Fruit fly (Drosophila melanogaster) whole organism, embryonic: ENCODE measurements around the gene SmydA-9.

ENCODE experiments used
- CG10543 ChIP-seq: fragments of 200-800 bp; sonication (Bioruptor generic); optimal IDR thresholded peaks from 3 replicates; lab custom pipeline; 2017; ENCODE audit warnings: missing biosample characterization, mild to moderate bottlenecking, missing genetic modification characterization, moderate library complexity
- CG13287 ChIP-seq: fragments of 200-800 bp; sonication (Bioruptor generic); IDR thresholded peaks from 2 replicates; pipeline ENCODE4 v1.3.6; 2022; ENCODE audit warnings: missing biosample characterization, missing genetic modification characterization; ENCODE audit not compliant: partially characterized antibody
- CG15479 ChIP-seq: fragments of 200-800 bp; sonication (Bioruptor generic); optimal IDR thresholded peaks from 3 replicates; lab custom pipeline; 2019; ENCODE audit warnings: missing biosample characterization, mild to moderate bottlenecking, missing genetic modification characterization, moderate library complexity
- CG15696 ChIP-seq: fragments of 200-800 bp; sonication (Bioruptor generic); optimal IDR thresholded peaks from 2 replicates; lab custom pipeline; 2019; ENCODE audit warnings: missing biosample characterization, mild to moderate bottlenecking, missing genetic modification characterization, moderate library complexity
- CG18262 ChIP-seq: fragments of 200-800 bp; optimal IDR thresholded peaks from 3 replicates; lab custom pipeline; 2019; ENCODE audit warnings: missing biosample characterization, mild to moderate bottlenecking, missing genetic modification characterization, moderate library complexity
- CG1832 ChIP-seq: fragments of 200-800 bp; sonication (Bioruptor generic); optimal IDR thresholded peaks from 2 replicates; lab custom pipeline; 2017; ENCODE audit warnings: missing biosample characterization, mild to moderate bottlenecking, missing genetic modification characterization, inconsistent platforms
- CG2712 ChIP-seq: fragments of 200-800 bp; optimal IDR thresholded peaks from 3 replicates; lab custom pipeline; 2019; ENCODE audit warnings: missing biosample characterization, mild to moderate bottlenecking, missing genetic modification characterization, moderate library complexity
- CG3163 ChIP-seq: fragments of 200-800 bp; sonication (Bioruptor generic); optimal IDR thresholded peaks from 3 replicates; lab custom pipeline; 2016; ENCODE audit warnings: missing biosample characterization, missing genetic modification characterization
- CG34376 ChIP-seq: fragments of 200-800 bp; sonication (Bioruptor generic); optimal IDR thresholded peaks from 2 replicates; lab custom pipeline; 2018; ENCODE audit warnings: missing biosample characterization, mild to moderate bottlenecking, missing genetic modification characterization
- CG5180 ChIP-seq: fragments of 200-800 bp; sonication (Bioruptor generic); optimal IDR thresholded peaks from 3 replicates; lab custom pipeline; 2017; ENCODE audit warnings: missing biosample characterization, missing genetic modification characterization, mild to moderate bottlenecking, moderate library complexity, missing genetic modification reagents
- CG8924 ChIP-seq: fragments of 200-800 bp; optimal IDR thresholded peaks from 3 replicates; lab custom pipeline; 2019; ENCODE audit warnings: missing biosample characterization, mild to moderate bottlenecking, missing genetic modification characterization, moderate library complexity
- E2f1 ChIP-seq: fragments of 200-800 bp; sonication (Bioruptor generic); IDR thresholded peaks from 2 replicates; pipeline ENCODE4 v1.3.6; 2022; ENCODE audit warnings: missing biosample characterization, missing genetic modification characterization
- Eip74EF ChIP-seq, 2 experiments: fragments of 200-800 bp in 1 of 2; fragments of >200 bp in 1 of 2; sonication (Bioruptor generic) in 1 of 2; optimal IDR thresholded peaks; 2 replicates each; lab custom pipeline; 2017 to 2019; ENCODE audit warnings: missing biosample characterization in 2 of 2, missing genetic modification characterization in 2 of 2, mild to moderate bottlenecking in 1 of 2, moderate library complexity in 1 of 2
- Elba2 ChIP-seq: fragments of 200-800 bp; sonication (Bioruptor generic); optimal IDR thresholded peaks from 3 replicates; lab custom pipeline; 2016; ENCODE audit warnings: missing biosample characterization, missing genetic modification characterization
- Nf-YB ChIP-seq: fragments of 200-800 bp; sonication (Bioruptor generic); optimal IDR thresholded peaks from 3 replicates; lab custom pipeline; 2019; ENCODE audit warnings: missing biosample characterization, mild to moderate bottlenecking, missing genetic modification characterization, moderate library complexity
- Pdp1 ChIP-seq, 2 experiments: fragments of 200-800 bp; sonication (Bioruptor generic); optimal IDR thresholded peaks; 3 replicates each; lab custom pipeline; 2016; ENCODE audit warnings: missing biosample characterization in 2 of 2, missing genetic modification characterization in 2 of 2, mild to moderate bottlenecking in 1 of 2, moderate library complexity in 1 of 2
- Trl ChIP-seq, 3 experiments: fragments of >200 bp in 2 of 3; fragments of 200-800 bp in 1 of 3; sonication (Bioruptor generic) in 1 of 3; optimal IDR thresholded peaks; 2 replicates in 1 of 3; 3 replicates in 2 of 3; lab custom pipeline; 2016 to 2017; ENCODE audit warnings: missing biosample characterization in 1 of 3, missing genetic modification characterization in 1 of 3
- bcd ChIP-seq: fragments of 200-800 bp; sonication (Bioruptor generic); optimal IDR thresholded peaks from 2 replicates; lab custom pipeline; 2017; ENCODE audit warnings: missing biosample characterization, mild to moderate bottlenecking, missing genetic modification characterization
- bsh ChIP-seq, 2 experiments: fragments of 200-800 bp; sonication (Bioruptor generic); optimal IDR thresholded peaks; 2 replicates each; lab custom pipeline; 2017 to 2018; ENCODE audit warnings: mild to moderate bottlenecking in 2 of 2, missing biosample characterization in 2 of 2, missing genetic modification characterization in 2 of 2, moderate library complexity in 1 of 2
- cg ChIP-seq: fragments of 200-800 bp; sonication (Bioruptor generic); optimal IDR thresholded peaks from 3 replicates; lab custom pipeline; 2019; ENCODE audit warnings: missing biosample characterization, mild to moderate bottlenecking, missing genetic modification characterization, moderate library complexity
- chinmo ChIP-seq: fragments of 200-800 bp; sonication (Bioruptor generic); IDR thresholded peaks from 4 replicates; pipeline ENCODE4 v1.3.6; 2022; ENCODE audit warnings: missing biosample characterization, missing genetic modification characterization; ENCODE audit not compliant: partially characterized antibody
- crol ChIP-seq: fragments of 200-800 bp; sonication (Bioruptor generic); IDR thresholded peaks from 2 replicates; pipeline ENCODE4 v1.3.6; 2022; ENCODE audit warnings: missing biosample characterization, missing genetic modification characterization
- crp ChIP-seq, 2 experiments: fragments of 200-800 bp; sonication (Bioruptor generic); optimal IDR thresholded peaks; 2 replicates in 1 of 2; 3 replicates in 1 of 2; lab custom pipeline; 2017; ENCODE audit warnings: missing biosample characterization in 2 of 2, missing genetic modification characterization in 2 of 2, mild to moderate bottlenecking in 1 of 2, moderate library complexity in 1 of 2
- cwo ChIP-seq: fragments of 200-800 bp; sonication (Bioruptor generic); optimal IDR thresholded peaks from 3 replicates; lab custom pipeline; 2017; ENCODE audit warnings: missing biosample characterization, missing genetic modification characterization, mild to moderate bottlenecking, moderate library complexity, missing genetic modification reagents
- dm ChIP-seq: fragments of 200-800 bp; sonication (Bioruptor generic); optimal IDR thresholded peaks from 3 replicates; lab custom pipeline; 2016; ENCODE audit warnings: missing biosample characterization, missing genetic modification characterization
- ewg ChIP-seq: fragments of 200-800 bp; sonication (Bioruptor generic); optimal IDR thresholded peaks from 3 replicates; lab custom pipeline; 2017; ENCODE audit warnings: mild to moderate bottlenecking, missing biosample characterization, missing genetic modification reagents, missing genetic modification characterization
- ftz-f1 ChIP-seq: fragments of 200-800 bp; sonication (Bioruptor generic); optimal IDR thresholded peaks from 2 replicates; lab custom pipeline; 2016; ENCODE audit warnings: missing biosample characterization, missing genetic modification characterization
- fu2 ChIP-seq: fragments of 200-800 bp; sonication (Bioruptor generic); optimal IDR thresholded peaks from 2 replicates; lab custom pipeline; 2016; ENCODE audit warnings: missing biosample characterization, missing genetic modification characterization
- grn ChIP-seq: fragments of 200-800 bp; sonication (Bioruptor generic); optimal IDR thresholded peaks from 3 replicates; lab custom pipeline; 2017; ENCODE audit warnings: missing biosample characterization, missing genetic modification characterization
- gro ChIP-seq: fragments of 200-800 bp; sonication (Bioruptor generic); optimal IDR thresholded peaks from 2 replicates; lab custom pipeline; 2016; ENCODE audit warnings: missing biosample characterization, missing genetic modification characterization
- her ChIP-seq: fragments of 200-800 bp; sonication (Bioruptor generic); optimal IDR thresholded peaks from 2 replicates; lab custom pipeline; 2016; ENCODE audit warnings: missing biosample characterization, missing genetic modification characterization
- kni ChIP-seq: fragments of 200-800 bp; sonication (Bioruptor generic); optimal IDR thresholded peaks from 3 replicates; lab custom pipeline; 2017; ENCODE audit warnings: mild to moderate bottlenecking, missing biosample characterization, missing genetic modification reagents, missing genetic modification characterization
- knrl ChIP-seq: fragments of 200-800 bp; sonication (Bioruptor generic); IDR thresholded peaks from 3 replicates; pipeline ENCODE4 v1.3.6; 2022; ENCODE audit warnings: missing biosample characterization, missing genetic modification characterization; ENCODE audit not compliant: partially characterized antibody
- lbe ChIP-seq: fragments of 200-800 bp; sonication (Bioruptor generic); optimal IDR thresholded peaks from 2 replicates; lab custom pipeline; 2016; ENCODE audit warnings: missing biosample characterization, mild to moderate bottlenecking, missing genetic modification characterization
- lola ChIP-seq, 3 experiments: fragments of >200 bp in 2 of 3; fragments of 200-800 bp in 1 of 3; sonication (Bioruptor generic) in 1 of 3; optimal IDR thresholded peaks; 2 replicates each; lab custom pipeline; 2017 to 2019; ENCODE audit warnings: missing biosample characterization in 3 of 3, missing genetic modification characterization in 3 of 3, mild to moderate bottlenecking in 1 of 3, moderate library complexity in 1 of 3
- nom ChIP-seq: fragments of 200-800 bp; sonication (Bioruptor generic); optimal IDR thresholded peaks from 2 replicates; lab custom pipeline; 2017; ENCODE audit warnings: missing biosample characterization, missing genetic modification characterization, mild to moderate bottlenecking, moderate library complexity, missing genetic modification reagents
- odd ChIP-seq: fragments of 200-800 bp; sonication (Bioruptor generic); optimal IDR thresholded peaks from 2 replicates; lab custom pipeline; 2017; ENCODE audit warnings: missing biosample characterization, mild to moderate bottlenecking, missing genetic modification characterization
- sc ChIP-seq, 3 experiments: fragments of >200 bp in 2 of 3; fragments of 200-800 bp in 1 of 3; sonication (Bioruptor generic) in 1 of 3; optimal IDR thresholded peaks; 2 replicates in 2 of 3; 3 replicates in 1 of 3; lab custom pipeline; 2017; ENCODE audit warnings: mild to moderate bottlenecking in 1 of 3, missing biosample characterization in 1 of 3, missing genetic modification characterization in 1 of 3, missing genetic modification reagents in 1 of 3
- sens ChIP-seq: fragments of 200-800 bp; sonication (Bioruptor generic); peaks from one replicate; lab custom pipeline; 2016; ENCODE audit warnings: missing biosample characterization, missing genetic modification characterization
- sqz ChIP-seq: fragments of 200-800 bp; sonication (Bioruptor generic); optimal IDR thresholded peaks from 3 replicates; lab custom pipeline; 2018; ENCODE audit warnings: missing biosample characterization, mild to moderate bottlenecking, missing genetic modification characterization
- sr ChIP-seq: fragments of 200-800 bp; sonication (Bioruptor generic); IDR thresholded peaks from 3 replicates; pipeline ENCODE4 v1.3.6; 2022; ENCODE audit warnings: missing biosample characterization, missing genetic modification characterization
- stwl ChIP-seq: fragments of 200-800 bp; sonication (Bioruptor generic); optimal IDR thresholded peaks from 3 replicates; lab custom pipeline; 2018; ENCODE audit warnings: missing biosample characterization, mild to moderate bottlenecking, missing genetic modification characterization, moderate library complexity
- sug ChIP-seq: fragments of 200-800 bp; optimal IDR thresholded peaks from 2 replicates; lab custom pipeline; 2019; ENCODE audit warnings: missing biosample characterization, mild to moderate bottlenecking, missing genetic modification characterization, moderate library complexity
- twi ChIP-seq: fragments of 200-800 bp; optimal IDR thresholded peaks from 2 replicates; lab custom pipeline; 2019; ENCODE audit warnings: missing biosample characterization, mild to moderate bottlenecking, missing genetic modification characterization, moderate library complexity
- z ChIP-seq: fragments of 200-800 bp; sonication (Bioruptor generic); IDR thresholded peaks from 3 replicates; pipeline ENCODE4 v1.3.6; 2022; ENCODE audit warnings: missing biosample characterization, missing genetic modification characterization

The SmydA-9 gene

DNA sequence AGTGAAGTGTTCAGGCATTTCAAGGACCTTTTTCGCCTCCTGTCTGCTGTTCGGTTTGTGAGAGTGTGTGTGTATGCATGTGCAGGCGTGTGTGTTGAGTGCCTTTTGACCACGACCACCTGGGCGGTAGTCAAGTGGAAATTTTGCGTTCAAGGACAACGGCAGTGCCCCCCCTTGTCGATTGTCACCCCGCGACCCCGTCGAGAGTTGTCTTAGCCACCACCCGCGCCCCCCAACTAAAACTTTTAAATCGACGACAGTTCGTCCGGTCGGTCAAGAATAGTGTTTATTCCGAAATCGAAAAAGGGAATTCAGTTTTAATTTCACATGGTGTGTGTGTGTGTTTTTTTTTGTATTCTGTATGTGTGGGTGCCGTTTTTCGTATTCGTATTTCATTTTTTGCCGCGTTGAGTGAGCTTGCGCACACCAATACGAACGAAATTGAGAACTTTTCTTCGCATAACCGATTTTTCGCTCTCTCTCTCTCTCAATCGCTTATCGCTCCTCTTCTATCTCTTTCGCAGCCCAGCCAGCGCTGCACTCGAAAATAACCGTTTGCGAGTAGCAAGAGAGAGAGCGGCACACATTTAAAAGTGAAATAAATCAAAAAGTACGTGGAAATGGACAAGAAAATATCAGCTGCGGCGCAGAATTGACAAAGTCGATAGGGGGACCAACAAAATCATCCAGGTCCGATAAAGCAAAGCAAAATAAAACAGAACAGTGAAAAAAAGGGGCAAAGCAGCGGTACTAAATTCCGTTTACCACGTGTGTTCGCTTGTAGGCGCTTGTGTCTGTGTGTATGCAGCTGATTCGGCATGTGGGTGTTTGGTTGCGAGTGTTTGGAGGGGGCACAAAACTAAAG is 46.8 kb downstream of the SmydA-9 start:
- TF ChIP-seq CG1832 (peak; percentile 65), sc (optimal IDR thresholded peaks at IDR 0.05; lab: Kevin White, UChicago) (no peak), sc (GFP tag; optimal IDR thresholded peaks at IDR 0.05; lab: Kevin White, UChicago) (no peak), E2f1 (GFP tag; lab: Robert Waterston, UW) (no peak), CG5180 (GFP tag; lab: Kevin White, UChicago) (peak; percentile 49), CG13287 (GFP tag; lab: Robert Waterston, UW) (peak; percentile 25; the same call in 1 of the 2 replicates), Nf-YB (GFP tag; lab: Kevin White, UChicago) (no peak), Eip74EF (GFP tag; optimal IDR thresholded peaks at IDR 0.05; lab: Kevin White, UChicago) (peak in 1 of 2 experiments; percentile 43), CG18262 (tag; lab: Kevin White, UChicago) (peak; percentile 12), CG15479 (peak; percentile 9), ftz-f1 (GFP tag; lab: Kevin White, UChicago) (peak; percentile 54), Trl (optimal IDR thresholded peaks at IDR 0.05; lab: Kevin White, UChicago) (peak; percentile 70 to 90), Trl (GFP tag; optimal IDR thresholded peaks at IDR 0.05; lab: Kevin White, UChicago) (peak; percentile 30), nom (GFP tag; lab: Kevin White, UChicago) (peak; percentile 48), CG3163 (GFP tag; lab: Kevin White, UChicago) (no peak), sens (peak; percentile 48), CG8924 (tag; lab: Kevin White, UChicago) (peak; percentile 2), CG2712 (peak; percentile 7), her (GFP tag; lab: Kevin White, UChicago) (no peak), bsh (GFP tag; optimal IDR thresholded peaks at IDR 0.05; lab: Kevin White, UChicago) (peak in 1 of 2 experiments; percentile 41), z (peak; percentile 90), CG15696 (tag; lab: Kevin White, UChicago) (no peak), CG34376 (GFP tag; lab: Kevin White, UChicago) (peak; percentile 48), knrl (GFP tag; lab: Robert Waterston, UW) (0 out of 3 replicates have a peak, but pooled peaks have one; percentile 27), cg (GFP tag; lab: Kevin White, UChicago) (peak; percentile 82), CG10543 (GFP tag; lab: Kevin White, UChicago) (peak; percentile 13), gro (no peak), ewg (GFP tag; lab: Kevin White, UChicago) (peak; percentile 51), stwl (tag; lab: Kevin White, UChicago) (no peak), lola (GFP tag; optimal IDR thresholded peaks at IDR 0.05; lab: Kevin White, UChicago) (peak in 1 of 3 experiments; percentile 6), cwo (GFP tag; lab: Kevin White, UChicago) (peak; percentile 18), Pdp1 (GFP tag; optimal IDR thresholded peaks at IDR 0.05; lab: Kevin White, UChicago) (peak in 1 of 2 experiments; percentile 8), lbe (GFP tag; lab: Kevin White, UChicago) (peak; percentile 52), sug (peak; percentile 71), kni (GFP tag; lab: Kevin White, UChicago) (peak; percentile 35), chinmo (GFP tag; lab: Robert Waterston, UW) (peak; percentile 84; the same call in 3 of the 4 replicates), grn (peak; percentile 72), sr (peak; percentile 65; the same call in 2 of the 3 replicates), fu2 (GFP tag; lab: Kevin White, UChicago) (no peak), twi (tag; lab: Kevin White, UChicago) (peak; percentile 20), bcd (GFP tag; lab: Kevin White, UChicago) (no peak), dm (GFP tag; lab: Kevin White, UChicago) (peak; percentile 74), Elba2 (GFP tag; lab: Kevin White, UChicago) (no peak), crp (GFP tag; optimal IDR thresholded peaks at IDR 0.05; lab: Kevin White, UChicago) (peak in 1 of 2 experiments; percentile 22), odd (GFP tag; lab: Kevin White, UChicago) (peak; percentile 25), crol (GFP tag; lab: Robert Waterston, UW) (peak; percentile 80), sqz (GFP tag; lab: Kevin White, UChicago) (peak; percentile 78)
